Worm (Caenorhabditis elegans): Measurements from ENCODE around the gene C44C1.6.

Gene C44C1.6

ce11 chrX:1004037-1004436, 34.0 kb upstream of the C44C1.6 start, which contains the start of gene cutl-21:
Gene cutl-21, plus strand, starts transcription at chrX:1004337.
- TF ChIP-seq mdl-1 (tag; optimal IDR thresholded peaks at IDR 0.05) (no peak), snpc-4 (tag; optimal IDR thresholded peaks at IDR 0.05) (no peak), elt-3 (tag; optimal IDR thresholded peaks at IDR 0.05) (no peak), sox-4 (tag; optimal IDR thresholded peaks at IDR 0.05) (no peak), xbp-1 (tag; optimal IDR thresholded peaks at IDR 0.05) (no peak), nhr-85 (tag) (no peak), nhr-76 (tag; optimal IDR thresholded peaks at IDR 0.05) (no peak), nhr-28 (tag; optimal IDR thresholded peaks at IDR 0.05) (no peak), tlp-1 (tag; optimal IDR thresholded peaks at IDR 0.05) (no peak), pag-3 (tag; optimal IDR thresholded peaks at IDR 0.05; ENCODE audit: borderline replicate concordance, insufficient read depth) (no peak), F16B12.6 (tag; optimal IDR thresholded peaks at IDR 0.05) (no peak), ztf-4 (tag; optimal IDR thresholded peaks at IDR 0.05) (no peak)

- TF ChIP-seq hlh-4 (tag; optimal IDR thresholded peaks at IDR 0.05), result peak; percentile 68
- no peak for TF ChIP-seq nhr-28 (tag; optimal IDR thresholded peaks at IDR 0.05)
- peak; percentile 33 for TF ChIP-seq nhr-71 (tag; optimal IDR thresholded peaks at IDR 0.05)
- no peak for TF ChIP-seq nhr-19 (GFP tag; conservative IDR thresholded peaks at IDR 0.05)
- TF ChIP-seq unc-30 (tag; optimal IDR thresholded peaks at IDR 0.05), result no peak
- no peak for TF ChIP-seq pag-3 (tag; optimal IDR thresholded peaks at IDR 0.05; ENCODE audit: borderline replicate concordance, insufficient read depth)
- no peak for TF ChIP-seq snpc-4 (tag; optimal IDR thresholded peaks at IDR 0.05)
- no peak for TF ChIP-seq C16A3.4 (tag; optimal IDR thresholded peaks at IDR 0.05)
- TF ChIP-seq ztf-4 (tag; optimal IDR thresholded peaks at IDR 0.05), result no peak
- TF ChIP-seq irx-1 (tag; optimal IDR thresholded peaks at IDR 0.05), result no peak
- TF ChIP-seq hpl-2 (GFP tag; optimal IDR thresholded peaks at IDR 0.05), result no peak
- peak; percentile 1 for TF ChIP-seq nhr-47 (tag; optimal IDR thresholded peaks at IDR 0.05)
- TF ChIP-seq zag-1 (tag; optimal IDR thresholded peaks at IDR 0.05), result no peak
- TF ChIP-seq mdl-1 (tag; optimal IDR thresholded peaks at IDR 0.05), result no peak
Observed at ce11 chrX:994678-995077, 24.6 kb upstream of the C44C1.6 start.

- no peak for TF ChIP-seq Y116A8C.19 (tag; optimal IDR thresholded peaks at IDR 0.05; ENCODE audit: borderline replicate concordance)
- peak in 1 of 2 experiments; percentile 63 for TF ChIP-seq ztf-11 (tag; optimal IDR thresholded peaks at IDR 0.05)
- TF ChIP-seq isw-1 (GFP tag; IDR thresholded peaks at IDR 0.05), result peak; percentile 41
- no peak for TF ChIP-seq nhr-12 (tag; optimal IDR thresholded peaks at IDR 0.05)
- TF ChIP-seq elt-2 (tag; optimal IDR thresholded peaks at IDR 0.05), result no peak
- TF ChIP-seq ceh-88 (GFP tag; IDR thresholded peaks at IDR 0.05), result peak; percentile 47; the same call in 1 of the 2 replicates
- TF ChIP-seq sup-37 (GFP tag; optimal IDR thresholded peaks at IDR 0.05), result no peak
- peak; percentile 7 for TF ChIP-seq C16A3.4 (tag; optimal IDR thresholded peaks at IDR 0.05)
- TF ChIP-seq C34B4.2 (tag; optimal IDR thresholded peaks at IDR 0.05), result no peak
- no peak for TF ChIP-seq sptf-1 (tag; optimal IDR thresholded peaks at IDR 0.05)
- TF ChIP-seq jun-1 (tag; optimal IDR thresholded peaks at IDR 0.05), result peak; percentile 40
- no peak for TF ChIP-seq unc-130 (tag; optimal IDR thresholded peaks at IDR 0.05)
- TF ChIP-seq F16B12.6 (tag; optimal IDR thresholded peaks at IDR 0.05), result no peak
- TF ChIP-seq hpl-2 (GFP tag; optimal IDR thresholded peaks at IDR 0.05), result no peak
- TF ChIP-seq zip-4 (GFP tag; optimal IDR thresholded peaks at IDR 0.05), result no peak
- no peak for TF ChIP-seq nhr-84 (tag; optimal IDR thresholded peaks at IDR 0.05)
- TF ChIP-seq sox-4 (tag; optimal IDR thresholded peaks at IDR 0.05), result peak; percentile 70
- TF ChIP-seq unc-30 (tag; optimal IDR thresholded peaks at IDR 0.05), result no peak
- TF ChIP-seq efl-1 (optimal IDR thresholded peaks at IDR 0.05), result peak; percentile 5 to 29
- TF ChIP-seq efl-1 (GFP tag; optimal IDR thresholded peaks at IDR 0.05 in 1 of 2), result peak in 1 of 2 experiments; percentile 79
- TF ChIP-seq snpc-4 (tag; optimal IDR thresholded peaks at IDR 0.05), result peak; percentile 6
- no peak for TF ChIP-seq nhr-28 (tag; optimal IDR thresholded peaks at IDR 0.05)
- no peak for TF ChIP-seq ets-5 (GFP tag; IDR thresholded peaks at IDR 0.05)
- peak; percentile 3 for TF ChIP-seq nhr-20 (tag; optimal IDR thresholded peaks at IDR 0.05)
- TF ChIP-seq aly-2 (tag; optimal IDR thresholded peaks at IDR 0.05), result no peak
- TF ChIP-seq nhr-11 (tag; optimal IDR thresholded peaks at IDR 0.05), result no peak
- no peak for TF ChIP-seq aha-1 (tag; optimal IDR thresholded peaks at IDR 0.05)
- no peak for TF ChIP-seq nhr-85 (tag)
- peak; percentile 57 to 71 (median 63) for TF ChIP-seq ceh-82 (tag; optimal IDR thresholded peaks at IDR 0.05)
- TF ChIP-seq tbx-2 (tag; optimal IDR thresholded peaks at IDR 0.05), result peak; percentile 76
- peak; percentile 78 for TF ChIP-seq dsc-1 (tag; optimal IDR thresholded peaks at IDR 0.05)
- TF ChIP-seq unc-62 (GFP tag; optimal IDR thresholded peaks at IDR 0.05), result no peak
- TF ChIP-seq unc-86 (tag; optimal IDR thresholded peaks at IDR 0.05), result peak; percentile 89
- TF ChIP-seq ceh-63 (GFP tag; optimal IDR thresholded peaks at IDR 0.05), result no peak
- TF ChIP-seq egl-13 (tag; optimal IDR thresholded peaks at IDR 0.05), result peak; percentile 88
Observed at ce11 chrX:992650-993403, 22.8 kb upstream of the C44C1.6 start.
